Fruit fly (Drosophila melanogaster): ENCODE measurements around the gene CG32104.

CG32104 gene

dm6 chr3L:12434432-12434831, 35.3 kb upstream of the CG32104 start (continued):
- TF ChIP-seq CoRest (tag; optimal IDR thresholded peaks at IDR 0.05) = no peak
- TF ChIP-seq p53 (GFP tag; optimal IDR thresholded peaks at IDR 0.05) = no peak
- TF ChIP-seq CG8089 (GFP tag; optimal IDR thresholded peaks at IDR 0.05) = no peak
- TF ChIP-seq Dfd (GFP tag; optimal IDR thresholded peaks at IDR 0.05) = no peak
- no peak for TF ChIP-seq nmo (GFP tag; optimal IDR thresholded peaks at IDR 0.05)
- TF ChIP-seq Dll (GFP tag; IDR thresholded peaks at IDR 0.05; ENCODE audit: partially characterized antibody) = no peak
- TF ChIP-seq CG2202 (tag; optimal IDR thresholded peaks at IDR 0.05) = no peak
- TF ChIP-seq bowl (GFP tag; IDR thresholded peaks at IDR 0.05) = no peak
- no peak for TF ChIP-seq mirr (GFP tag; optimal IDR thresholded peaks at IDR 0.05)
- no peak for TF ChIP-seq CG4404 (GFP tag; IDR thresholded peaks at IDR 0.05)
- TF ChIP-seq CG18764 (GFP tag; optimal IDR thresholded peaks at IDR 0.05) = no peak
- no peak for TF ChIP-seq CG11093 (GFP tag; IDR thresholded peaks at IDR 0.05)
- TF ChIP-seq CG42726 (GFP tag; IDR thresholded peaks at IDR 0.05; ENCODE audit: partially characterized antibody) = peak; percentile 36; the same call in 1 of the 2 replicates
- TF ChIP-seq Six4 (GFP tag; optimal IDR thresholded peaks at IDR 0.05) = no peak

dm6 chr3L:12433710-12434109, 34.6 kb upstream of the CG32104 start:
- no peak for TF ChIP-seq CHES-1-like (GFP tag; optimal IDR thresholded peaks at IDR 0.05)
- peak in 1 of 2 experiments; percentile 10 for TF ChIP-seq tll (GFP tag; optimal IDR thresholded peaks at IDR 0.05)
- TF ChIP-seq CG1832 (GFP tag; optimal IDR thresholded peaks at IDR 0.05) = peak; percentile 75
- peak; percentile 83 for TF ChIP-seq CG8478 (optimal IDR thresholded peaks at IDR 0.05)
- TF ChIP-seq Ravus (GFP tag; IDR thresholded peaks at IDR 0.05) = no peak
- no peak for TF ChIP-seq otp (GFP tag; IDR thresholded peaks at IDR 0.05)
- no peak for TF ChIP-seq Doc2 (GFP tag; IDR thresholded peaks at IDR 0.05)
- TF ChIP-seq z (GFP tag; IDR thresholded peaks at IDR 0.05) = peak; percentile 86
- no peak for TF ChIP-seq wdn (GFP tag; IDR thresholded peaks at IDR 0.05)
- TF ChIP-seq zen (tag; optimal IDR thresholded peaks at IDR 0.05) = peak; percentile 45
- 0 out of 3 replicates have a peak, but pooled peaks have one; percentile 21 for TF ChIP-seq vnd (GFP tag; IDR thresholded peaks at IDR 0.05; ENCODE audit: partially characterized antibody)
- TF ChIP-seq chm (GFP tag; IDR thresholded peaks at IDR 0.05) = 0 out of 2 replicates have a peak, but pooled peaks have one; percentile 28
- TF ChIP-seq C15 (GFP tag; IDR thresholded peaks at IDR 0.05) = no peak
- TF ChIP-seq Dp (GFP tag; optimal IDR thresholded peaks at IDR 0.05) = no peak
- 0 out of 2 replicates have a peak, but pooled peaks have one; percentile 16 for TF ChIP-seq crol (GFP tag; IDR thresholded peaks at IDR 0.05)
- 0 out of 3 replicates have a peak, but pooled peaks have one; percentile 25 for TF ChIP-seq HLH4C (GFP tag; IDR thresholded peaks at IDR 0.05; ENCODE audit: partially characterized antibody)
- TF ChIP-seq CG4424 (GFP tag; optimal IDR thresholded peaks at IDR 0.05) = no peak
- TF ChIP-seq chn (GFP tag; optimal IDR thresholded peaks at IDR 0.05) = no peak
- TF ChIP-seq abd-A (tag; optimal IDR thresholded peaks at IDR 0.05) = peak; percentile 17
- no peak for TF ChIP-seq HLH54F (GFP tag; optimal IDR thresholded peaks at IDR 0.05)
- TF ChIP-seq Lpt (GFP tag; optimal IDR thresholded peaks at IDR 0.05) = no peak
- TF ChIP-seq ewg (GFP tag; optimal IDR thresholded peaks at IDR 0.05) = peak; percentile 82
- TF ChIP-seq bowl (GFP tag; IDR thresholded peaks at IDR 0.05) = no peak
- no peak for TF ChIP-seq pan (optimal IDR thresholded peaks at IDR 0.05)
- peak in 1 of 2 experiments; percentile 9 for TF ChIP-seq pan (GFP tag; optimal IDR thresholded peaks at IDR 0.05 in 1 of 2, IDR thresholded peaks at IDR 0.05 in 1 of 2)
- TF ChIP-seq Nf-YA (GFP tag; IDR thresholded peaks at IDR 0.05) = 0 out of 2 replicates have a peak, but pooled peaks have one; percentile 10
- peak; percentile 95 for TF ChIP-seq Nf-YB (GFP tag; optimal IDR thresholded peaks at IDR 0.05)
- peak; percentile 96 for TF ChIP-seq Nf-YC (tag; optimal IDR thresholded peaks at IDR 0.05)
- TF ChIP-seq CG10321 (GFP tag; IDR thresholded peaks at IDR 0.05) = peak; percentile 89
